Fruit fly (Drosophila melanogaster) whole organism, embryonic: ENCODE data around the gene Atu.

ENCODE experiments used
- Asciz ChIP-seq: fragments of 200-800 bp; sonication (Bioruptor generic); optimal IDR thresholded peaks from 2 replicates; lab custom pipeline; 2017; ENCODE audit warnings: missing biosample characterization, mild to moderate bottlenecking, missing genetic modification characterization, missing genetic modification reagents
- Atf-2 ChIP-seq: fragments of 200-800 bp; sonication (Bioruptor generic); optimal IDR thresholded peaks from 2 replicates; lab custom pipeline; 2016; ENCODE audit warnings: missing biosample characterization, missing genetic modification characterization
- CG10321 ChIP-seq: fragments of 200-800 bp; sonication (Bioruptor generic); IDR thresholded peaks from 2 replicates; pipeline ENCODE4 v1.3.6; 2022; ENCODE audit warnings: missing biosample characterization, missing genetic modification characterization
- CG10366 ChIP-seq: fragments of 200-800 bp; sonication (Bioruptor generic); IDR thresholded peaks from 2 replicates; pipeline ENCODE4 v1.3.6; 2022; ENCODE audit warnings: missing biosample characterization, missing genetic modification characterization
- CG10431 ChIP-seq: fragments of 200-800 bp; sonication (Bioruptor generic); optimal IDR thresholded peaks from 3 replicates; lab custom pipeline; 2018; ENCODE audit warnings: missing biosample characterization, mild to moderate bottlenecking, missing genetic modification characterization
- CG10959 ChIP-seq: fragments of 200-800 bp; sonication (Bioruptor generic); IDR thresholded peaks from 2 replicates; pipeline ENCODE4 v1.3.6; 2022; ENCODE audit warnings: missing biosample characterization, missing genetic modification characterization
- CG13624 ChIP-seq: fragments of 200-800 bp; sonication (Bioruptor generic); optimal IDR thresholded peaks from 2 replicates; lab custom pipeline; 2016; ENCODE audit warnings: missing biosample characterization, missing genetic modification characterization
- CG14050 ChIP-seq: fragments of 200-800 bp; sonication (Bioruptor generic); IDR thresholded peaks from 3 replicates; pipeline ENCODE4 v1.3.6; 2022; ENCODE audit warnings: missing biosample characterization, missing genetic modification characterization
- CG14441 ChIP-seq: fragments of 200-800 bp; sonication (Bioruptor generic); IDR thresholded peaks from 2 replicates; pipeline ENCODE4 v1.3.6; 2022; ENCODE audit warnings: missing biosample characterization, missing genetic modification characterization
- CG14710 ChIP-seq: fragments of 200-800 bp; sonication (Bioruptor generic); optimal IDR thresholded peaks from 3 replicates; lab custom pipeline; 2019; ENCODE audit warnings: missing biosample characterization, mild to moderate bottlenecking, missing genetic modification characterization, moderate library complexity
- CG15011 ChIP-seq: fragments of 200-800 bp; sonication (Bioruptor generic); optimal IDR thresholded peaks from 3 replicates; lab custom pipeline; 2018; ENCODE audit warnings: missing biosample characterization, mild to moderate bottlenecking, missing genetic modification characterization
- CG15269 ChIP-seq: fragments of 200-800 bp; sonication (Bioruptor generic); optimal IDR thresholded peaks from 2 replicates; lab custom pipeline; 2018; ENCODE audit warnings: missing biosample characterization, mild to moderate bottlenecking, missing genetic modification characterization, moderate library complexity
- CG1647 ChIP-seq: fragments of 200-800 bp; sonication (Bioruptor generic); optimal IDR thresholded peaks from 3 replicates; lab custom pipeline; 2016; ENCODE audit warnings: missing biosample characterization, missing genetic modification characterization
- CG16779 ChIP-seq: fragments of 200-800 bp; sonication (Bioruptor generic); IDR thresholded peaks from 2 replicates; pipeline ENCODE4 v1.3.6; 2022; ENCODE audit warnings: missing biosample characterization, missing genetic modification characterization
- CG2678 ChIP-seq: fragments of 200-800 bp; sonication (Bioruptor generic); optimal IDR thresholded peaks from 3 replicates; lab custom pipeline; 2019; ENCODE audit warnings: missing biosample characterization, mild to moderate bottlenecking, missing genetic modification characterization, moderate library complexity
- CG30403 ChIP-seq: fragments of 200-800 bp; sonication (Bioruptor generic); optimal IDR thresholded peaks from 3 replicates; lab custom pipeline; 2016; ENCODE audit warnings: missing biosample characterization, missing genetic modification characterization
- CG33557 ChIP-seq: fragments of 200-800 bp; sonication (Bioruptor generic); optimal IDR thresholded peaks from 2 replicates; lab custom pipeline; 2019; ENCODE audit warnings: missing biosample characterization, mild to moderate bottlenecking, missing genetic modification characterization, moderate library complexity
- CG42726 ChIP-seq: fragments of 200-800 bp; sonication (Bioruptor generic); IDR thresholded peaks from 2 replicates; pipeline ENCODE4 v1.3.6; 2022; ENCODE audit warnings: missing biosample characterization, missing genetic modification characterization; ENCODE audit not compliant: partially characterized antibody
- CG4282 ChIP-seq: fragments of 200-800 bp; sonication (Bioruptor generic); optimal IDR thresholded peaks from 2 replicates; lab custom pipeline; 2016; ENCODE audit warnings: missing biosample characterization, missing genetic modification characterization
- CG4360 ChIP-seq: fragments of 200-800 bp; sonication (Bioruptor generic); IDR thresholded peaks from 2 replicates; pipeline ENCODE4 v1.3.6; 2022; ENCODE audit warnings: missing biosample characterization, missing genetic modification characterization
- CG4424 ChIP-seq: fragments of 200-800 bp; sonication (Bioruptor generic); optimal IDR thresholded peaks from 3 replicates; lab custom pipeline; 2016; ENCODE audit warnings: missing biosample characterization, missing genetic modification characterization
- CG6272 ChIP-seq: fragments of 200-800 bp; sonication (Bioruptor generic); IDR thresholded peaks from 2 replicates; pipeline ENCODE4 v1.3.6; 2022; ENCODE audit warnings: missing biosample characterization, missing genetic modification characterization
- CG7372 ChIP-seq: fragments of 200-800 bp; sonication (Bioruptor generic); IDR thresholded peaks from 2 replicates; pipeline ENCODE4 v1.3.6; 2022; ENCODE audit warnings: missing biosample characterization, missing genetic modification characterization
- CG8359 ChIP-seq: fragments of 200-800 bp; sonication (Bioruptor generic); optimal IDR thresholded peaks from 2 replicates; lab custom pipeline; 2017; ENCODE audit warnings: missing biosample characterization, mild to moderate bottlenecking, missing genetic modification characterization, borderline replicate concordance
- CG8944 ChIP-seq: fragments of 200-800 bp; sonication (Bioruptor generic); optimal IDR thresholded peaks from 3 replicates; lab custom pipeline; 2016; ENCODE audit warnings: missing biosample characterization, missing genetic modification characterization
- CG9727 ChIP-seq: fragments of 200-800 bp; sonication (Bioruptor generic); optimal IDR thresholded peaks from 3 replicates; lab custom pipeline; 2017; ENCODE audit warnings: missing biosample characterization, mild to moderate bottlenecking, missing genetic modification characterization
- Dll ChIP-seq: fragments of 200-800 bp; sonication (Bioruptor generic); IDR thresholded peaks from 4 replicates; pipeline ENCODE4 v1.3.6; 2022; ENCODE audit warnings: missing biosample characterization, missing genetic modification characterization; ENCODE audit not compliant: partially characterized antibody
- Doc3 ChIP-seq: fragments of 200-800 bp; sonication (Bioruptor generic); IDR thresholded peaks from 3 replicates; pipeline ENCODE4 v1.3.6; 2022; ENCODE audit warnings: missing biosample characterization, missing genetic modification characterization; ENCODE audit not compliant: partially characterized antibody
- Elba2 ChIP-seq: fragments of 200-800 bp; sonication (Bioruptor generic); optimal IDR thresholded peaks from 3 replicates; lab custom pipeline; 2016; ENCODE audit warnings: missing biosample characterization, missing genetic modification characterization
- Hmr ChIP-seq: fragments of 200-800 bp; sonication (Bioruptor generic); optimal IDR thresholded peaks from 3 replicates; lab custom pipeline; 2017; ENCODE audit warnings: mild to moderate bottlenecking, missing biosample characterization, missing genetic modification reagents, missing genetic modification characterization
- Lhr ChIP-seq: fragments of 200-800 bp; sonication (Bioruptor generic); optimal IDR thresholded peaks from 3 replicates; lab custom pipeline; 2017; ENCODE audit warnings: mild to moderate bottlenecking, missing biosample characterization, missing genetic modification reagents, missing genetic modification characterization
- Mes4 ChIP-seq: fragments of 200-800 bp; sonication (Bioruptor generic); optimal IDR thresholded peaks from 2 replicates; lab custom pipeline; 2016; ENCODE audit warnings: missing biosample characterization, missing genetic modification characterization
- NC2β ChIP-seq: fragments of 200-800 bp; sonication (Bioruptor generic); optimal IDR thresholded peaks from 2 replicates; lab custom pipeline; 2016; ENCODE audit warnings: missing biosample characterization, missing genetic modification characterization
- Neu2 ChIP-seq: fragments of 200-800 bp; sonication (Bioruptor generic); optimal IDR thresholded peaks from 3 replicates; lab custom pipeline; 2016; ENCODE audit warnings: missing biosample characterization, missing genetic modification characterization, borderline replicate concordance
- Pdp1 ChIP-seq, 2 experiments: fragments of 200-800 bp; sonication (Bioruptor generic); optimal IDR thresholded peaks; 3 replicates each; lab custom pipeline; 2016; ENCODE audit warnings: missing biosample characterization in 2 of 2, missing genetic modification characterization in 2 of 2, mild to moderate bottlenecking in 1 of 2, moderate library complexity in 1 of 2
- TFAM ChIP-seq: fragments of 200-800 bp; sonication (Bioruptor generic); optimal IDR thresholded peaks from 2 replicates; lab custom pipeline; 2017; ENCODE audit warnings: missing biosample characterization, missing genetic modification characterization, inconsistent platforms
- Xbp1 ChIP-seq: fragments of 200-800 bp; sonication (Bioruptor generic); optimal IDR thresholded peaks from 3 replicates; lab custom pipeline; 2016; ENCODE audit warnings: missing biosample characterization, mild to moderate bottlenecking, missing genetic modification characterization
- al ChIP-seq: fragments of 200-800 bp; sonication (Bioruptor generic); IDR thresholded peaks from 2 replicates; pipeline ENCODE4 v1.3.6; 2022; ENCODE audit warnings: missing biosample characterization, missing genetic modification characterization
- bab2 ChIP-seq: fragments of 200-800 bp; sonication (Bioruptor generic); optimal IDR thresholded peaks from 2 replicates; lab custom pipeline; 2016; ENCODE audit warnings: missing biosample characterization, missing genetic modification characterization
- dan ChIP-seq: fragments of 200-800 bp; sonication (Bioruptor generic); IDR thresholded peaks from 2 replicates; pipeline ENCODE4 v1.3.6; 2022; ENCODE audit warnings: missing biosample characterization, missing genetic modification characterization
- dati ChIP-seq: fragments of 200-800 bp; sonication (Bioruptor generic); IDR thresholded peaks from 2 replicates; pipeline ENCODE4 v1.3.6; 2022; ENCODE audit warnings: missing biosample characterization, missing genetic modification characterization
- dmrt99B ChIP-seq: fragments of 200-800 bp; sonication (Bioruptor generic); optimal IDR thresholded peaks from 2 replicates; lab custom pipeline; 2018; ENCODE audit warnings: missing biosample characterization, mild to moderate bottlenecking, missing genetic modification characterization, moderate library complexity
- insv ChIP-seq, 2 experiments: fragments of 200-800 bp; sonication (Bioruptor generic); optimal IDR thresholded peaks; 3 replicates each; lab custom pipeline; 2016 to 2018; ENCODE audit warnings: missing biosample characterization in 2 of 2, missing genetic modification characterization in 2 of 2
- maf-S ChIP-seq: fragments of 200-800 bp; sonication (Bioruptor generic); optimal IDR thresholded peaks from 2 replicates; lab custom pipeline; 2016; ENCODE audit warnings: missing biosample characterization, missing genetic modification characterization
- nerfin-2 ChIP-seq: fragments of 200-800 bp; sonication (Bioruptor generic); IDR thresholded peaks from 2 replicates; pipeline ENCODE4 v1.3.6; 2022; ENCODE audit warnings: missing biosample characterization, missing genetic modification characterization; ENCODE audit not compliant: partially characterized antibody
- peb ChIP-seq: fragments of 200-800 bp; sonication (Bioruptor generic); IDR thresholded peaks from 2 replicates; pipeline ENCODE4 v1.3.6; 2022; ENCODE audit warnings: missing biosample characterization, missing genetic modification characterization
- sc ChIP-seq, 3 experiments: fragments of >200 bp in 2 of 3; fragments of 200-800 bp in 1 of 3; sonication (Bioruptor generic) in 1 of 3; optimal IDR thresholded peaks; 2 replicates in 2 of 3; 3 replicates in 1 of 3; lab custom pipeline; 2017; ENCODE audit warnings: mild to moderate bottlenecking in 1 of 3, missing biosample characterization in 1 of 3, missing genetic modification characterization in 1 of 3, missing genetic modification reagents in 1 of 3
- sens ChIP-seq: fragments of 200-800 bp; sonication (Bioruptor generic); peaks from one replicate; lab custom pipeline; 2016; ENCODE audit warnings: missing biosample characterization, missing genetic modification characterization
- trem ChIP-seq: fragments of 200-800 bp; optimal IDR thresholded peaks from 3 replicates; lab custom pipeline; 2019; ENCODE audit warnings: missing biosample characterization, mild to moderate bottlenecking, missing genetic modification characterization, moderate library complexity

Atu gene

DNA sequence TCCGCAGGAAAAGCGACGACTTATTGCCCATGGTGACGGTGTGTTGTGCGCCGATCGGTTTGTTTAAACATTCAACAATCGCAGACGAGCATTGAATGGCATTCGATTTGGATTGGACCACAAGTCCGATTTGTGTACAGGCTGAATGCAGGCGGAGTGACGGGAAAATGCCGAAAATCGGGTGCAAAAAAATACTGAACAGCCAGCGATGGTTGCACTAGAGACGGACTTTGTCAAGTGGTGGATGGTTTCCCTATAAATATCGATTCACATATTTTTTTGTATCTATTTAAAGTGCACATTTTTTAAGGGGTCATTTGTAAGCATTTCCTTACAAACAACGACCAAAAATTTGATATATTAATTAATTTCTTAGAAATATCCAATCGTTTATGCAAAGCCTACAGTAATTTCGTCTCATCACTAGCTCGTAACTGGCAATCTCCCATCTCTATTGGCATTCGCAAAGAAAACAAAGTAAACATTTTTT lies 41.6 kb downstream of the Atu start, which contains the start of the genes elm and MED27 (continued):
- TF ChIP-seq insv (GFP tag; optimal IDR thresholded peaks at IDR 0.05; lab: Kevin White, UChicago) (peak in 1 of 2 experiments; percentile 73), CG4282 (GFP tag; lab: Kevin White, UChicago) (peak; percentile 86), nerfin-2 (GFP tag; lab: Robert Waterston, UW) (peak; percentile 88), CG8359 (peak; percentile 69), CG15269 (tag; lab: Kevin White, UChicago) (peak; percentile 90), Lhr (GFP tag; lab: Kevin White, UChicago) (peak; percentile 92), peb (GFP tag; lab: Robert Waterston, UW) (peak; percentile 85), CG9727 (GFP tag; lab: Kevin White, UChicago) (peak; percentile 94), CG10431 (GFP tag; lab: Kevin White, UChicago) (peak; percentile 55), Atf-2 (GFP tag; lab: Kevin White, UChicago) (peak; percentile 92), trem (tag; lab: Kevin White, UChicago) (peak; percentile 90), Asciz (GFP tag; lab: Kevin White, UChicago) (peak; percentile 67), al (GFP tag; lab: Robert Waterston, UW) (peak; percentile 94), bab2 (GFP tag; lab: Kevin White, UChicago) (peak; percentile 96), Doc3 (GFP tag; lab: Robert Waterston, UW) (peak; percentile 96), dan (GFP tag; lab: Robert Waterston, UW) (peak; percentile 92), CG1647 (GFP tag; lab: Kevin White, UChicago) (peak; percentile 89), Dll (peak; percentile 98), CG10366 (GFP tag; lab: Robert Waterston, UW) (peak; percentile 92), Xbp1 (GFP tag; lab: Kevin White, UChicago) (peak; percentile 98), NC2β (GFP tag; lab: Kevin White, UChicago) (peak; percentile 91), CG14050 (GFP tag; lab: Robert Waterston, UW) (peak; percentile 90), CG13624 (GFP tag; lab: Kevin White, UChicago) (peak; percentile 94), CG15011 (GFP tag; lab: Kevin White, UChicago) (no peak), CG14710 (tag; lab: Kevin White, UChicago) (peak; percentile 96), dati (GFP tag; lab: Robert Waterston, UW) (no peak; the same call in 1 of the 2 replicates), Mes4 (GFP tag; lab: Kevin White, UChicago) (peak; percentile 84), sens (peak; percentile 99), Elba2 (GFP tag; lab: Kevin White, UChicago) (peak; percentile 79), CG30403 (peak; percentile 98), CG42726 (GFP tag; lab: Robert Waterston, UW) (peak; percentile 60; the same call in 1 of the 2 replicates), TFAM (peak; percentile 62), CG14441 (peak; percentile 95), Hmr (GFP tag; lab: Kevin White, UChicago) (peak; percentile 93), CG7372 (GFP tag; lab: Robert Waterston, UW) (peak; percentile 95), dmrt99B (no peak), CG8944 (peak; percentile 95), maf-S (peak; percentile 89), CG16779 (peak; percentile 25; the same call in 1 of the 2 replicates), Pdp1 (GFP tag; optimal IDR thresholded peaks at IDR 0.05; lab: Kevin White, UChicago) (peak; percentile 91 to 96), CG10321 (GFP tag; lab: Robert Waterston, UW) (peak; percentile 48; the same call in 1 of the 2 replicates), CG4360 (GFP tag; lab: Robert Waterston, UW) (0 out of 2 replicates have a peak, but pooled peaks have one; percentile 42), CG10959 (GFP tag; lab: Robert Waterston, UW) (peak; percentile 86), Neu2 (GFP tag; lab: Kevin White, UChicago) (peak; percentile 47), CG4424 (GFP tag; lab: Kevin White, UChicago) (peak; percentile 95), sc (optimal IDR thresholded peaks at IDR 0.05; lab: Kevin White, UChicago) (no peak), sc (GFP tag; optimal IDR thresholded peaks at IDR 0.05; lab: Kevin White, UChicago) (peak; percentile 71), CG2678 (peak; percentile 93), CG33557 (GFP tag; lab: Kevin White, UChicago) (peak; percentile 88), CG6272 (peak; percentile 98)
